Worm (Caenorhabditis elegans) whole organism, L4 larva: ENCODE measurements around the gene K11G12.6.

ENCODE experiments used
- D1046.2 ChIP-seq: fragments of 200-800 bp; sonication (Bioruptor generic); IDR thresholded peaks from 2 replicates; pipeline ENCODE4 v1.3.6; 2022; ENCODE audit warnings: missing genetic modification characterization, missing compliant biosample characterization
- F26F4.8 ChIP-seq: fragments of 200-800 bp; sonication (Bioruptor generic); conservative IDR thresholded peaks from 2 replicates; pipeline ENCODE4 v1.3.6; 2022; ENCODE audit warnings: missing genetic modification characterization, missing compliant biosample characterization
- F44E2.7 ChIP-seq: fragments of 200-800 bp; sonication (Bioruptor generic); IDR thresholded peaks from 2 replicates; pipeline ENCODE4 v2.1.2; 2022; ENCODE audit warnings: missing genetic modification characterization, missing compliant biosample characterization
- F49E8.2 ChIP-seq: sonication (generic microtip); optimal IDR thresholded peaks from 2 replicates; lab custom pipeline; 2016; ENCODE audit warnings: missing compliant biosample characterization, mild to moderate bottlenecking, missing genetic modification characterization, borderline replicate concordance
- T26A8.4 ChIP-seq: fragments of 200-800 bp; sonication (Bioruptor generic); IDR thresholded peaks from 2 replicates; pipeline ENCODE4 v1.3.6; 2022; ENCODE audit warnings: missing genetic modification characterization, missing compliant biosample characterization
- Y75B8A.6 ChIP-seq: fragments of 200-800 bp; sonication (Bioruptor generic); IDR thresholded peaks from 2 replicates; pipeline ENCODE4 v1.3.6; 2022; ENCODE audit warnings: missing genetic modification reagents, missing genetic modification characterization, missing compliant biosample characterization
- ZK546.5 ChIP-seq, 2 experiments: sonication (generic microtip); optimal IDR thresholded peaks; 2 replicates each; lab custom pipeline; 2017; ENCODE audit warnings: missing biosample characterization in 2 of 2, missing genetic modification characterization in 2 of 2
- aha-1 ChIP-seq: fragments of 150-350 bp; peaks from one replicate; lab custom pipeline; 2014; ENCODE audit warnings: missing biosample characterization, missing genetic modification characterization
- aly-2 ChIP-seq: sonication (generic microtip); optimal IDR thresholded peaks from 2 replicates; lab custom pipeline; 2018; ENCODE audit warnings: missing biosample characterization, missing genetic modification characterization
- ceh-20 ChIP-seq: fragments of 200-800 bp; sonication (Bioruptor generic); IDR thresholded peaks from 2 replicates; pipeline ENCODE4 v1.3.6; 2022; ENCODE audit warnings: missing genetic modification reagents, missing genetic modification characterization, missing compliant biosample characterization
- ceh-28 ChIP-seq: fragments of 150-350 bp; optimal IDR thresholded peaks from 2 replicates; lab custom pipeline; 2014; ENCODE audit warnings: missing biosample characterization, missing genetic modification reagents, missing genetic modification characterization
- ceh-32 ChIP-seq: sonication (generic microtip); optimal IDR thresholded peaks from 2 replicates; lab custom pipeline; 2016; ENCODE audit warnings: mild to moderate bottlenecking, missing genetic modification characterization, missing compliant biosample characterization; ENCODE audit not compliant: poor library complexity
- ceh-44 ChIP-seq: fragments of 200-800 bp; sonication (Bioruptor generic); IDR thresholded peaks from 2 replicates; pipeline ENCODE4 v1.3.6; 2022; ENCODE audit warnings: missing genetic modification reagents, missing genetic modification characterization, missing compliant biosample characterization
- ces-1 ChIP-seq: fragments of 150-350 bp; sonication (generic microtip); optimal IDR thresholded peaks from 4 replicates; lab custom pipeline; 2014; ENCODE audit warnings: missing biosample characterization, missing genetic modification reagents, missing genetic modification characterization
- ctbp-1 ChIP-seq: fragments of 200-800 bp; sonication (Bioruptor generic); IDR thresholded peaks from 2 replicates; pipeline ENCODE4 v1.3.6; 2022; ENCODE audit warnings: missing genetic modification reagents, missing genetic modification characterization, missing compliant biosample characterization
- dmd-9 ChIP-seq: fragments of 200-800 bp; sonication (Bioruptor generic); IDR thresholded peaks from 2 replicates; pipeline ENCODE4 v1.3.6; 2022; ENCODE audit warnings: missing genetic modification reagents, missing genetic modification characterization, missing compliant biosample characterization
- dpl-1 ChIP-seq: fragments of 150-350 bp; optimal IDR thresholded peaks from 2 replicates; lab custom pipeline; 2014; ENCODE audit warnings: missing biosample characterization, missing genetic modification reagents, missing genetic modification characterization
- egl-27 ChIP-seq: sonication (generic microtip); optimal IDR thresholded peaks from 3 replicates; lab custom pipeline; 2017; ENCODE audit warnings: missing biosample characterization, missing genetic modification reagents, missing genetic modification characterization
- egl-43 ChIP-seq: fragments of 200-800 bp; sonication (Bioruptor generic); IDR thresholded peaks from 2 replicates; pipeline ENCODE4 v1.3.6; 2022; ENCODE audit warnings: missing genetic modification reagents, missing genetic modification characterization, missing compliant biosample characterization
- hlh-30 ChIP-seq: sonication (generic microtip); optimal IDR thresholded peaks from 2 replicates; lab custom pipeline; 2017; ENCODE audit warnings: antibody characterized with exemption, mild to moderate bottlenecking, missing genetic modification characterization, missing compliant biosample characterization; ENCODE audit not compliant: insufficient read depth
- hmg-1.1 ChIP-seq: fragments of 200-800 bp; sonication (Bioruptor generic); IDR thresholded peaks from 2 replicates; pipeline ENCODE4 v1.3.6; 2022; ENCODE audit warnings: missing genetic modification reagents, missing genetic modification characterization, missing compliant biosample characterization
- lim-7 ChIP-seq: fragments of 200-800 bp; sonication (Bioruptor generic); IDR thresholded peaks from 2 replicates; pipeline ENCODE4 v1.3.6; 2022; ENCODE audit warnings: missing genetic modification characterization, missing compliant biosample characterization
- lin-13 ChIP-seq: fragments of 150-350 bp; optimal IDR thresholded peaks from 2 replicates; lab custom pipeline; 2014; ENCODE audit warnings: missing biosample characterization, missing genetic modification reagents, missing genetic modification characterization
- lin-15B ChIP-seq: fragments of 150-350 bp; sonication (generic microtip); optimal IDR thresholded peaks from 3 replicates; lab custom pipeline; 2014; ENCODE audit warnings: missing biosample characterization, missing genetic modification characterization
- lin-29 ChIP-seq: fragments of 200-800 bp; sonication (Bioruptor generic); IDR thresholded peaks from 2 replicates; pipeline ENCODE4 v1.3.6; 2022; ENCODE audit warnings: missing genetic modification reagents, missing genetic modification characterization, missing compliant biosample characterization
- lin-39 ChIP-seq: fragments of 150-350 bp; optimal IDR thresholded peaks from 2 replicates; lab custom pipeline; 2014; ENCODE audit warnings: missing biosample characterization, missing genetic modification reagents, missing genetic modification characterization
- lir-3 ChIP-seq: sonication (generic microtip); optimal IDR thresholded peaks from 2 replicates; lab custom pipeline; 2016; ENCODE audit warnings: mild to moderate bottlenecking, missing genetic modification characterization, missing compliant biosample characterization
- lsy-2 ChIP-seq, 2 experiments: fragments of 150-350 bp in 1 of 2; sonication (generic microtip) in 1 of 2; optimal IDR thresholded peaks; 2 replicates each; lab custom pipeline; 2014 to 2017; ENCODE audit warnings: missing biosample characterization in 2 of 2, missing genetic modification characterization in 2 of 2
- mdl-1 ChIP-seq, 2 experiments: fragments of 150-350 bp in 1 of 2; sonication (generic microtip) in 1 of 2; optimal IDR thresholded peaks; 2 replicates each; lab custom pipeline; 2014 to 2017; ENCODE audit warnings: missing biosample characterization in 2 of 2, missing genetic modification characterization in 2 of 2
- mdt-29 ChIP-seq: fragments of 200-800 bp; sonication (Bioruptor generic); IDR thresholded peaks from 2 replicates; pipeline ENCODE4 v1.3.6; 2022; ENCODE audit warnings: missing genetic modification reagents, missing genetic modification characterization, missing compliant biosample characterization
- mep-1 ChIP-seq: fragments of 150-350 bp; sonication (generic microtip); optimal IDR thresholded peaks from 3 replicates; lab custom pipeline; 2014; ENCODE audit warnings: missing biosample characterization, missing genetic modification characterization
- mes-2 ChIP-seq: sonication (generic microtip); optimal IDR thresholded peaks from 2 replicates; lab custom pipeline; 2016; ENCODE audit warnings: missing genotype, mild to moderate bottlenecking, missing genetic modification characterization, missing compliant biosample characterization; ENCODE audit not compliant: poor library complexity, severe bottlenecking
- mxl-2 ChIP-seq: fragments of 200-800 bp; sonication (Bioruptor generic); conservative IDR thresholded peaks from 2 replicates; pipeline ENCODE4 v1.3.6; 2022; ENCODE audit warnings: missing genetic modification reagents, missing genetic modification characterization, missing compliant biosample characterization
- nhr-111 ChIP-seq: fragments of 200-800 bp; sonication (Bioruptor generic); optimal IDR thresholded peaks from 2 replicates; lab custom pipeline; 2018; ENCODE audit warnings: mild to moderate bottlenecking, missing genetic modification characterization, missing compliant biosample characterization
- nhr-25 ChIP-seq: sonication (generic microtip); optimal IDR thresholded peaks from 2 replicates; lab custom pipeline; 2017; ENCODE audit warnings: missing genetic modification characterization, mild to moderate bottlenecking, missing compliant biosample characterization, antibody characterized with exemption, moderate library complexity, borderline replicate concordance; ENCODE audit not compliant: insufficient read depth
- nhr-42 ChIP-seq: fragments of 200-800 bp; sonication (Bioruptor generic); IDR thresholded peaks from 2 replicates; pipeline ENCODE4 v1.3.6; 2022; ENCODE audit warnings: missing genetic modification characterization, missing compliant biosample characterization
- nhr-48 ChIP-seq: sonication (generic microtip); optimal IDR thresholded peaks from 2 replicates; lab custom pipeline; 2016; ENCODE audit warnings: mild to moderate bottlenecking, missing genetic modification characterization, missing compliant biosample characterization
- nhr-6 ChIP-seq: fragments of 150-350 bp; optimal IDR thresholded peaks from 2 replicates; lab custom pipeline; 2014; ENCODE audit warnings: missing biosample characterization, missing genetic modification characterization
- nhr-77 ChIP-seq: fragments of 150-350 bp; optimal IDR thresholded peaks from 2 replicates; lab custom pipeline; 2014; ENCODE audit warnings: missing biosample characterization, missing genetic modification characterization
- pha-4 ChIP-seq, 2 experiments: fragments of 150-350 bp in 1 of 2; fragments of 200-800 bp in 1 of 2; sonication (Bioruptor generic) in 1 of 2; IDR thresholded peaks in 1 of 2; optimal IDR thresholded peaks in 1 of 2; 2 replicates each; pipeline versions ENCODE4 v1.3.6 to Lab custom; 2014 to 2022; ENCODE audit warnings: missing genetic modification characterization in 2 of 2, missing genetic modification reagents in 2 of 2, missing biosample characterization in 1 of 2, missing compliant biosample characterization in 1 of 2
- saeg-2 ChIP-seq: fragments of 200-800 bp; sonication (Bioruptor generic); IDR thresholded peaks from 2 replicates; pipeline ENCODE4 v1.3.6; 2022; ENCODE audit warnings: missing genetic modification reagents, missing genetic modification characterization, missing compliant biosample characterization
- tag-97 ChIP-seq: fragments of 200-800 bp; sonication (Bioruptor generic); IDR thresholded peaks from 2 replicates; pipeline ENCODE4 v1.3.6; 2022; ENCODE audit warnings: missing genetic modification characterization, missing compliant biosample characterization
- tra-1 ChIP-seq: fragments of 200-800 bp; sonication (Bioruptor generic); IDR thresholded peaks from 2 replicates; pipeline ENCODE4 v1.3.6; 2022; ENCODE audit warnings: missing genetic modification reagents, missing genetic modification characterization, missing compliant biosample characterization
- unc-62 ChIP-seq, 3 experiments: fragments of 150-350 bp in 1 of 3; sonication (generic microtip); optimal IDR thresholded peaks in 2 of 3; peaks in 1 of 3; 1 replicate in 1 of 3; 2 replicates in 2 of 3; lab custom pipeline; 2014 to 2017; ENCODE audit warnings: missing biosample characterization in 3 of 3, missing genetic modification characterization in 3 of 3, missing genetic modification reagents in 3 of 3, missing genotype in 1 of 3
- zag-1 ChIP-seq: fragments of 150-350 bp; optimal IDR thresholded peaks from 2 replicates; lab custom pipeline; 2014; ENCODE audit warnings: missing biosample characterization, missing genetic modification characterization
- zfp-3 ChIP-seq: fragments of 200-800 bp; sonication (Bioruptor generic); conservative IDR thresholded peaks from 2 replicates; pipeline ENCODE4 v1.3.6; 2022; ENCODE audit warnings: missing genetic modification reagents, missing genetic modification characterization, missing compliant biosample characterization
- zip-11 ChIP-seq: fragments of 200-800 bp; sonication (Bioruptor generic); IDR thresholded peaks from 2 replicates; pipeline ENCODE4 v1.3.6; 2022; ENCODE audit warnings: missing genetic modification characterization, missing compliant biosample characterization

Gene K11G12.6

DNA sequence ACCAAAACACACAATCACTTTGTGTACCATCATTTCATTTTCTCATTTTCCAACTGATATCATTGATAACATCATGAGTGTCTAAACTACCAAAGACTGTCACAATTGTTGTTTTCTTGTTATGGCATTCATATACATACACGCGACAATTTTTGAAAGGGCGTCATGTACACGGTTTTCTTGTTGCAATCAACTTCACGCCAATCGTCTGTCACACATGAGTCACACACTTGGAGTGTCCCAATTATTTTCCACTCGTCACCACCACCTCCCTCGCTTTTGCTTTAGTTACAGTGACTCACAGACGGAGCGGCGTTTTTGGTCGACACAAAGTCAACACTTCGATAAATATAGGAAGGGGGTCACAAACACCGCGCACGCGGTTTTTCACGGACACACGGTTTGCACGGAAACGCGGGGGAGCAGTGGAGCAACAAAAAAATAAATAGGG lies 18.5 kb upstream of the K11G12.6 start (continued):
- TF ChIP-seq ctbp-1 (GFP tag; lab: Robert Waterston, UW), result no peak
- no peak for TF ChIP-seq ces-1 (GFP tag; lab: Kevin White, UChicago)
- peak; percentile 94 for TF ChIP-seq nhr-48
- no peak for TF ChIP-seq zfp-3 (GFP tag; lab: Robert Waterston, UW)
- peak; percentile 70 for TF ChIP-seq mdt-29 (GFP tag; lab: Robert Waterston, UW)
- TF ChIP-seq nhr-6, result peak; percentile 77
- TF ChIP-seq lin-13 (GFP tag; lab: Kevin White, UChicago), result peak; percentile 44
- no peak for TF ChIP-seq F44E2.7

DNA sequence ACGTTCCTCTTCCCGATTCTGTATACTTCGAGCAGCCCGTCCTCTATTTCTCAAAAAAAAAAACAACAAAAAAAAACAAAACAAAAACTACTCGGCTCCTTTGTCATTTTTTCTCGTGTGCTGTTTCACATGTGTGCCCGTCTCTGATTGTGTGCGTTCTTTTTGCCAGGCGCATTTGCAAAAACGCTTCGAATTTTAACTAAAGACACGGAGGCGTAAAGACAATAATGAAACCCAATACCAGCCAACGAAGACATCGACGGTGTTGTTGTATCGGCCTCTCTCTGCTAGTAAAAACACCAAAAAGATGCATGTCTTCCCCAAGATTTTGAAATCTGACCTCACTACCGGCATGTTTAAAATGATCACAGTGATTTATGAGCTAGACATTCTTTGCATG lies 17.4 kb upstream of the K11G12.6 start:
- no peak for TF ChIP-seq dpl-1
- no peak for TF ChIP-seq ceh-44 (GFP tag; lab: Robert Waterston, UW)
- TF ChIP-seq mdt-29 (GFP tag; lab: Robert Waterston, UW), result 0 out of 2 replicates have a peak, but pooled peaks have one; percentile 4
- no peak for TF ChIP-seq zfp-3 (GFP tag; lab: Robert Waterston, UW)
- TF ChIP-seq unc-62 (GFP tag; optimal IDR thresholded peaks at IDR 0.05 in 1 of 2; lab: Kevin White, UChicago), result peak in 1 of 2 experiments; percentile 31
- no peak for TF ChIP-seq unc-62 (tag; optimal IDR thresholded peaks at IDR 0.05; lab: Kevin White, UChicago)
- TF ChIP-seq aha-1 (tag; lab: Kevin White, UChicago), result peak; percentile 97
- no peak for TF ChIP-seq mxl-2 (GFP tag; lab: Robert Waterston, UW)
- TF ChIP-seq egl-27 (tag; lab: Kevin White, UChicago), result no peak
- no peak for TF ChIP-seq nhr-77 (tag; lab: Kevin White, UChicago)
- no peak for TF ChIP-seq nhr-42 (GFP tag; lab: Robert Waterston, UW)
- no peak for TF ChIP-seq dmd-9 (GFP tag; lab: Robert Waterston, UW)
- no peak for TF ChIP-seq ceh-32 (tag; lab: Kevin White, UChicago)
- peak; percentile 54 for TF ChIP-seq hlh-30
- TF ChIP-seq lin-39, result no peak
- peak in 1 of 2 experiments; percentile 89 for TF ChIP-seq mdl-1 (tag; optimal IDR thresholded peaks at IDR 0.05; lab: Kevin White, UChicago)
- TF ChIP-seq aly-2 (tag; lab: Kevin White, UChicago), result no peak
- no peak for TF ChIP-seq zip-11 (GFP tag; lab: Robert Waterston, UW)
- TF ChIP-seq F26F4.8 (GFP tag; lab: Robert Waterston, UW), result no peak
- no peak for TF ChIP-seq egl-43 (GFP tag; lab: Robert Waterston, UW)
- TF ChIP-seq mes-2, result no peak
- no peak for TF ChIP-seq nhr-6
- no peak for TF ChIP-seq ZK546.5 (tag; optimal IDR thresholded peaks at IDR 0.05; lab: Kevin White, UChicago)
- TF ChIP-seq ces-1 (GFP tag; lab: Kevin White, UChicago), result no peak
- no peak for TF ChIP-seq saeg-2 (GFP tag; lab: Robert Waterston, UW)
- TF ChIP-seq F44E2.7, result no peak
- no peak for TF ChIP-seq Y75B8A.6 (GFP tag; lab: Robert Waterston, UW)
- no peak for TF ChIP-seq ceh-28
- no peak for TF ChIP-seq ceh-20 (GFP tag; lab: Robert Waterston, UW)
- no peak for TF ChIP-seq tra-1 (GFP tag; lab: Robert Waterston, UW)
- TF ChIP-seq pha-4 (GFP tag; IDR thresholded peaks at IDR 0.05; lab: Robert Waterston, UW), result no peak
- TF ChIP-seq pha-4 (tag; optimal IDR thresholded peaks at IDR 0.05; lab: Kevin White, UChicago), result peak; percentile 34
- TF ChIP-seq lir-3 (tag; lab: Kevin White, UChicago), result no peak
- TF ChIP-seq lim-7 (GFP tag; lab: Robert Waterston, UW), result no peak
- no peak for TF ChIP-seq lin-15B
- TF ChIP-seq T26A8.4 (GFP tag; lab: Robert Waterston, UW), result no peak
- TF ChIP-seq ctbp-1 (GFP tag; lab: Robert Waterston, UW), result no peak
- TF ChIP-seq hmg-1.1 (GFP tag; lab: Robert Waterston, UW), result 0 out of 2 replicates have a peak, but pooled peaks have one; percentile 11
- TF ChIP-seq lsy-2 (tag; optimal IDR thresholded peaks at IDR 0.05; lab: Kevin White, UChicago), result peak in 1 of 2 experiments; percentile 14
- TF ChIP-seq nhr-111 (GFP tag; lab: Kevin White, UChicago), result no peak
- no peak for TF ChIP-seq D1046.2
- TF ChIP-seq lin-29 (GFP tag; lab: Robert Waterston, UW), result no peak
- no peak for TF ChIP-seq tag-97
- TF ChIP-seq F49E8.2 (tag; lab: Kevin White, UChicago), result no peak
- TF ChIP-seq mep-1 (tag; lab: Kevin White, UChicago), result no peak
- TF ChIP-seq zag-1 (tag; lab: Kevin White, UChicago), result no peak
- TF ChIP-seq nhr-25 (tag; lab: Kevin White, UChicago), result no peak
